Fruit fly (Drosophila melanogaster) whole organism, embryonic: ENCODE measurements around the gene Mics1.

Source experiments
- CG17186 ChIP-seq: fragments of 200-800 bp; sonication (Bioruptor generic); optimal IDR thresholded peaks from 3 replicates; lab custom pipeline; 2017; ENCODE audit warnings: missing biosample characterization, missing genetic modification reagents, missing genetic modification characterization
- D19A ChIP-seq: fragments of 200-800 bp; optimal IDR thresholded peaks from 3 replicates; lab custom pipeline; 2019; ENCODE audit warnings: missing biosample characterization, mild to moderate bottlenecking, missing genetic modification characterization, moderate library complexity
- Drgx ChIP-seq: fragments of 200-800 bp; sonication (Bioruptor generic); IDR thresholded peaks from 2 replicates; pipeline ENCODE4 v1.3.6; 2022; ENCODE audit warnings: missing biosample characterization, missing genetic modification characterization
- onecut ChIP-seq: fragments of 200-800 bp; sonication (Bioruptor generic); IDR thresholded peaks from 2 replicates; pipeline ENCODE4 v1.3.6; 2022; ENCODE audit warnings: missing biosample characterization, missing genetic modification characterization

DNA sequence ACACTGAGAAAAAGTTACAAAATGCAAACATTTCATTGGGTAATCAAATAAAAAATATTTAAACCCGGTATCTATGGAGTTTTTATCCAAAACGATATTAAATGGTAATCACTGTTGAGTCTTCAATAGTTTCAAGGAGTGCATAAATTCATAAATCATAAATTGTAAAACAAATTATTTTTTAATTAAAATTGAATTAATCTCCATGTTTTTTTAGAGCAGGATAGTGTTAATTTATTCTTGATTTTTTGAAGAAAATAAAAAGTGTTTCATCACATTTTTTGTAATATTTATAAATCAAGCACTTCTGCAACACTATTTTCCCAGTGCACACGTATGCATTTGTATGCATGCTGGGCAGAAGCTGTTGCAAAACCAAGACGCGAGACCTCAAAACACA is 11.3 kb downstream of the Mics1 start:
- TF ChIP-seq Drgx (peak; percentile 51), D19A (tag; lab: Kevin White, UChicago) (no peak), onecut (GFP tag; lab: Robert Waterston, UW) (no peak), CG17186 (no peak)
